Worm (Caenorhabditis elegans) whole organism, L1 larva: ENCODE results near the gene sri-1.

Source experiments
- C34B4.2 ChIP-seq: sonication (generic microtip); optimal IDR thresholded peaks from 2 replicates; lab custom pipeline; 2017; ENCODE audit warnings: mild to moderate bottlenecking, missing genetic modification characterization, missing compliant biosample characterization
- F16B12.6 ChIP-seq: fragments of 150-350 bp; optimal IDR thresholded peaks from 2 replicates; lab custom pipeline; 2014; ENCODE audit warnings: missing biosample characterization, missing genetic modification characterization
- aha-1 ChIP-seq: fragments of 150-350 bp; optimal IDR thresholded peaks from 2 replicates; lab custom pipeline; 2014; ENCODE audit warnings: missing biosample characterization, missing genetic modification characterization
- alr-1 ChIP-seq: fragments of 200-800 bp; sonication (Bioruptor generic); optimal IDR thresholded peaks from 2 replicates; lab custom pipeline; 2018; ENCODE audit warnings: borderline replicate concordance, mild to moderate bottlenecking, missing genetic modification characterization, missing compliant biosample characterization
- ceh-63 ChIP-seq: fragments of 200-800 bp; sonication (Bioruptor generic); optimal IDR thresholded peaks from 2 replicates; lab custom pipeline; 2018; ENCODE audit warnings: mild to moderate bottlenecking, missing genetic modification characterization, missing compliant biosample characterization
- ceh-8 ChIP-seq: fragments of 200-800 bp; sonication (Bioruptor generic); optimal IDR thresholded peaks from 2 replicates; lab custom pipeline; 2018; ENCODE audit warnings: mild to moderate bottlenecking, missing genetic modification characterization, moderate library complexity, missing compliant biosample characterization
- ces-1 ChIP-seq: fragments of 150-350 bp; optimal IDR thresholded peaks from 2 replicates; lab custom pipeline; 2014; ENCODE audit warnings: missing biosample characterization, missing genetic modification reagents, missing genetic modification characterization
- efl-1 ChIP-seq, 4 experiments: fragments of 150-350 bp; optimal IDR thresholded peaks in 3 of 4; peaks in 1 of 4; 1 replicate in 1 of 4; 2 replicates in 3 of 4; lab custom pipeline; 2014; ENCODE audit warnings: missing biosample characterization in 2 of 4, missing genetic modification characterization in 2 of 4, missing genetic modification reagents in 2 of 4
- egl-13 ChIP-seq: sonication (generic microtip); optimal IDR thresholded peaks from 2 replicates; lab custom pipeline; 2016; ENCODE audit warnings: missing genotype, missing genetic modification reagents, missing genetic modification characterization, missing compliant biosample characterization
- egl-27 ChIP-seq, 2 experiments: fragments of 150-350 bp in 1 of 2; sonication (generic microtip); optimal IDR thresholded peaks; 3 replicates each; lab custom pipeline; 2017 to 2018; ENCODE audit warnings: missing biosample characterization in 2 of 2, missing genetic modification characterization in 2 of 2, missing genetic modification reagents in 2 of 2
- elt-2 ChIP-seq: sonication (generic microtip); optimal IDR thresholded peaks from 2 replicates; lab custom pipeline; 2016; ENCODE audit warnings: missing genetic modification characterization, mild to moderate bottlenecking, inconsistent platforms, missing compliant biosample characterization, missing genetic modification reagents
- elt-3 ChIP-seq, 6 experiments: fragments of 150-350 bp in 1 of 6; sonication (generic microtip); optimal IDR thresholded peaks; 2 replicates each; lab custom pipeline; 2017 to 2018; ENCODE audit warnings: missing biosample characterization in 6 of 6, missing genetic modification characterization in 6 of 6, inconsistent platforms in 1 of 6
- ets-5 ChIP-seq: fragments of 200-800 bp; sonication (Bioruptor generic); IDR thresholded peaks from 2 replicates; pipeline ENCODE4 v1.3.6; 2022; ENCODE audit warnings: missing genetic modification characterization, missing compliant biosample characterization
- fkh-4 ChIP-seq: sonication (generic microtip); optimal IDR thresholded peaks from 2 replicates; lab custom pipeline; 2016; ENCODE audit warnings: missing compliant biosample characterization, missing genetic modification characterization, borderline replicate concordance
- fkh-8 ChIP-seq: sonication (generic microtip); optimal IDR thresholded peaks from 2 replicates; lab custom pipeline; 2016; ENCODE audit warnings: mild to moderate bottlenecking, missing genetic modification characterization, missing compliant biosample characterization
- lin-14 ChIP-seq: fragments of 200-800 bp; sonication (Bioruptor generic); optimal IDR thresholded peaks from 2 replicates; lab custom pipeline; 2018; ENCODE audit warnings: mild to moderate bottlenecking, missing genetic modification characterization, moderate library complexity, missing compliant biosample characterization
- lsy-2 ChIP-seq, 2 experiments: fragments of 150-350 bp; optimal IDR thresholded peaks; 2 replicates each; lab custom pipeline; 2014; ENCODE audit warnings: missing biosample characterization in 2 of 2, missing genetic modification characterization in 2 of 2
- mef-2 ChIP-seq: fragments of 150-350 bp; optimal IDR thresholded peaks from 2 replicates; lab custom pipeline; 2014; ENCODE audit warnings: missing biosample characterization, missing genetic modification characterization
- mep-1 ChIP-seq: fragments of 150-350 bp; optimal IDR thresholded peaks from 2 replicates; lab custom pipeline; 2014; ENCODE audit warnings: missing biosample characterization, missing genetic modification characterization
- nhr-11 ChIP-seq: fragments of 150-350 bp; optimal IDR thresholded peaks from 2 replicates; lab custom pipeline; 2014; ENCODE audit warnings: missing biosample characterization, missing genetic modification characterization
- nhr-19 ChIP-seq: fragments of 200-800 bp; sonication (Bioruptor generic); conservative IDR thresholded peaks from 2 replicates; pipeline ENCODE4 v1.3.6; 2022; ENCODE audit warnings: missing genetic modification characterization, missing compliant biosample characterization
- nhr-20 ChIP-seq: sonication (generic microtip); optimal IDR thresholded peaks from 2 replicates; lab custom pipeline; 2016; ENCODE audit warnings: mild to moderate bottlenecking, missing genetic modification characterization, missing compliant biosample characterization
- nhr-237 ChIP-seq: fragments of 150-350 bp; optimal IDR thresholded peaks from 2 replicates; lab custom pipeline; 2014; ENCODE audit warnings: missing biosample characterization, missing genetic modification characterization
- nhr-28 ChIP-seq: fragments of 150-350 bp; optimal IDR thresholded peaks from 2 replicates; lab custom pipeline; 2014; ENCODE audit warnings: missing biosample characterization, missing genetic modification characterization
- nhr-47 ChIP-seq: sonication (generic microtip); optimal IDR thresholded peaks from 2 replicates; lab custom pipeline; 2016; ENCODE audit warnings: mild to moderate bottlenecking, missing genetic modification characterization, moderate library complexity, missing compliant biosample characterization
- nhr-76 ChIP-seq: sonication (generic microtip); optimal IDR thresholded peaks from 2 replicates; lab custom pipeline; 2017; ENCODE audit warnings: missing biosample characterization, missing genetic modification characterization
- nhr-85 ChIP-seq: sonication (generic microtip); peaks from one replicate; lab custom pipeline; 2016; ENCODE audit warnings: missing genetic modification characterization, inconsistent platforms, missing compliant biosample characterization
- sox-4 ChIP-seq: sonication (generic microtip); optimal IDR thresholded peaks from 2 replicates; lab custom pipeline; 2016; ENCODE audit warnings: missing genetic modification characterization, missing compliant biosample characterization
- sup-37 ChIP-seq: fragments of 200-800 bp; sonication (Bioruptor generic); optimal IDR thresholded peaks from 2 replicates; lab custom pipeline; 2018; ENCODE audit warnings: mild to moderate bottlenecking, missing genetic modification characterization, missing compliant biosample characterization
- tbx-2 ChIP-seq: sonication (generic microtip); optimal IDR thresholded peaks from 2 replicates; lab custom pipeline; 2016; ENCODE audit warnings: missing genetic modification characterization, missing compliant biosample characterization
- tlp-1 ChIP-seq: fragments of 150-350 bp; optimal IDR thresholded peaks from 2 replicates; lab custom pipeline; 2014; ENCODE audit warnings: missing biosample characterization, missing genetic modification characterization
- unc-30 ChIP-seq: sonication (generic microtip); optimal IDR thresholded peaks from 2 replicates; lab custom pipeline; 2017; ENCODE audit warnings: missing biosample characterization, missing genetic modification characterization
- unc-86 ChIP-seq: sonication (generic microtip); optimal IDR thresholded peaks from 2 replicates; lab custom pipeline; 2016; ENCODE audit warnings: missing genetic modification characterization, missing compliant biosample characterization
- unc-98 ChIP-seq: fragments of 200-800 bp; sonication (Bioruptor generic); IDR thresholded peaks from 2 replicates; pipeline ENCODE4 v1.3.6; 2022; ENCODE audit warnings: missing genetic modification characterization, missing compliant biosample characterization
- xbp-1 ChIP-seq: sonication (generic microtip); optimal IDR thresholded peaks from 2 replicates; lab custom pipeline; 2016; ENCODE audit warnings: missing genetic modification characterization, missing compliant biosample characterization
- ztf-4 ChIP-seq: fragments of 150-350 bp; optimal IDR thresholded peaks from 2 replicates; lab custom pipeline; 2014; ENCODE audit warnings: missing biosample characterization, missing genetic modification characterization

Gene sri-1

DNA sequence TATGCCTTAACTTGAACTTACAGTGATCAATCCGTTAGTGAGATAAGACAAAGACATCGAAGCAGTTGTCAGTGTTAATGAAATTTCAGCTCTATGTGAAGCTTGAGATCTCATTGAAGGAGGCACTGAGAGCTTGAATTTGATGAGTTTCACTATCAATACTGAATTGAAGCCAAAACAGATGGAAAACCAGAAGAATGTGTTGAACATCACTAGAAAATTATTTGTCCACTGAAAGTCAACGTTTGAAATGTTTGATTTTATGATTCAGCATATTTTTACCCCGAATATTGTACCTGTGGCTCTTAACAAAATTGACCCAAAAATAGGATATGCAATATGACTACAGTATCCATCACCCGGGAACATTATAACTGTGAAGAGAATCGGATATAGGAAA, 3.4 kb upstream of the sri-1 start:
- no peak for TF ChIP-seq F16B12.6
- no peak for TF ChIP-seq fkh-8 (tag; lab: Kevin White, UChicago)
- TF ChIP-seq tlp-1, result no peak
- TF ChIP-seq egl-13, result no peak
- TF ChIP-seq nhr-47 (tag; lab: Kevin White, UChicago), result no peak
- TF ChIP-seq lin-14 (GFP tag; lab: Kevin White, UChicago), result no peak
- TF ChIP-seq nhr-76 (tag; lab: Kevin White, UChicago), result no peak
- no peak for TF ChIP-seq elt-3 (tag; optimal IDR thresholded peaks at IDR 0.05; lab: Kevin White, UChicago)
- TF ChIP-seq mef-2, result no peak
- no peak for TF ChIP-seq C34B4.2 (tag; lab: Kevin White, UChicago)
- no peak for TF ChIP-seq ceh-63 (GFP tag; lab: Kevin White, UChicago)
- no peak for TF ChIP-seq sox-4 (tag; lab: Kevin White, UChicago)
- no peak for TF ChIP-seq sup-37 (GFP tag; lab: Kevin White, UChicago)
- no peak for TF ChIP-seq unc-30 (tag; lab: Kevin White, UChicago)

DNA sequence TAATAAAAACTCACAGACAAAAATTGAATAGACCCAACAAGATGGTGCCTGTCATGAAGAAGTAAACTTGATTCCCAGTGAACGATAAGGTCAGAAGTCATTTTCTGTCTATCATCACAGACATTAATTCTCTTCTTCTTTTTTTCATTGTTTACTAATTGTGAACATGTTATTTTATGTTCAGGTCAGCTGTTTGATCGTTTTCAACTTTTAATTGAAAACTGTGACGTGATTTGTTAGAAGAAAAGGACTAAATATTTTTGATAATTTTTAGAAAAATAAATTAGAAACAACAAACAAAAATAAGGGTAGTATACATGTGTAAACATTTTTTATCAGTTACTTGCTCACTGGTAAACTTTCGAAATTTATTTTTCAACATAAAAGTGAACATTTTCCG, 2.2 kb upstream of the sri-1 start, which contains the start of gene F36G9.7:
TSS of gene F36G9.7 (minus strand) at position 101 of the 400 bp plus-strand sequence.
- TF ChIP-seq mep-1 (tag; lab: Kevin White, UChicago) (no peak), nhr-19 (GFP tag; lab: Robert Waterston, UW) (no peak), unc-30 (tag; lab: Kevin White, UChicago) (no peak), ceh-8 (no peak), ets-5 (GFP tag; lab: Robert Waterston, UW) (no peak), nhr-237 (tag; lab: Kevin White, UChicago) (no peak), fkh-4 (tag; lab: Kevin White, UChicago) (no peak), elt-2 (tag; lab: Kevin White, UChicago) (no peak), xbp-1 (tag; lab: Kevin White, UChicago) (no peak), tbx-2 (no peak)
- TF ChIP-seq, all 84 proteins: peak for 0

DNA sequence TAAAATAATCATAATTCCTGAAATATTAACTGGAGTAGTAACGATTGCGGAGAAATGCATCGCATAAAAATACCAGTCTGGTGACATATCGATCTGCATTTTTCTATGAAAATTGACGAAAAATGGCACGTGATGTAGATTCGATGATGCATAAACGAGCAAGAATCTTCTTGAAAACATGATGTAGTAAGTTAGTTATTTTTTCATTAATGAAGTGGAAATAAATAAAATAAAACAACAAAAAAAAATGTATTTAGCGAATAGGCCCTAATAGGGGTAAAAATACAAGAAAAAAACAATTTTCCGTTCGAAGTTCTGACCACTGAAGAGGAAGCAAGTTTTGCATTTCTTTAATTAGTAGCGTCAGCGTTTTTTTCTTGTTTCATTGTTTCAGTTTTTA, 2.3 kb downstream of the sri-1 start, which contains the start of gene sri-2:
TSS of gene sri-2 (minus strand) at position 101 of the 400 bp plus-strand sequence.
- peak; percentile 39 for TF ChIP-seq fkh-8 (tag; lab: Kevin White, UChicago)
- TF ChIP-seq egl-27 (tag; optimal IDR thresholded peaks at IDR 0.05; lab: Kevin White, UChicago), result no peak
- TF ChIP-seq, all 84 proteins: peak for 1

DNA sequence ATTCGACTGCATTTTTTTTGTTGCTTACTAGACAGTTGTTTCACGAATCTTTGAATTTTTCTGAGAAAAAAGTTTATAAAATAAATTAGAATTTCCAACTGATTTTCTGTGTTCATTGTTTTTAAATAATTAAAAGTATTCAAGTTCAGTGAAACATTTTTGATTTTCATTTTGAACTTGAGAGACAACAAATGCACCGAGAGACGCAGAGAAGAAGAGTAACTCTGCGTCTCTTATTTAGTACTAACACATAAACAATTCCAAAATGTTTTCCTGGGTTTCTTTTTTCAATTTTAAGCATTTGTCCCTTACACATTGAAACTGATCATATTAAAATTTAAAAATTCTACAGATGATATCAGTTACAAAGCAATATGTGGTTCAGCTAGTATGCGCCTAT, 8.0 kb downstream of the sri-1 start:
- peak; percentile 87 for TF ChIP-seq nhr-85 (tag; lab: Kevin White, UChicago)
- TF ChIP-seq fkh-4 (tag; lab: Kevin White, UChicago), result no peak
- TF ChIP-seq aha-1 (tag; lab: Kevin White, UChicago), result no peak
- TF ChIP-seq nhr-47 (tag; lab: Kevin White, UChicago), result no peak
- no peak for TF ChIP-seq alr-1 (tag; lab: Kevin White, UChicago)
- TF ChIP-seq unc-86 (tag; lab: Kevin White, UChicago), result no peak
- TF ChIP-seq ztf-4 (tag; lab: Kevin White, UChicago), result no peak
- TF ChIP-seq ceh-8, result no peak
- peak; percentile 13 to 14 for TF ChIP-seq lsy-2 (tag; optimal IDR thresholded peaks at IDR 0.05; lab: Kevin White, UChicago)
- TF ChIP-seq tbx-2, result no peak
- no peak for TF ChIP-seq nhr-11 (tag; lab: Kevin White, UChicago)
- no peak for TF ChIP-seq unc-98 (GFP tag; lab: Robert Waterston, UW)
- TF ChIP-seq efl-1 (optimal IDR thresholded peaks at IDR 0.05; lab: Kevin White, UChicago), result peak; percentile 35 to 41
- peak in 1 of 2 experiments; percentile 82 for TF ChIP-seq efl-1 (GFP tag; optimal IDR thresholded peaks at IDR 0.05 in 1 of 2; lab: Kevin White, UChicago)
- TF ChIP-seq nhr-28 (tag; lab: Kevin White, UChicago), result no peak
- TF ChIP-seq F16B12.6, result no peak
- peak; percentile 8 for TF ChIP-seq mep-1 (tag; lab: Kevin White, UChicago)
- no peak for TF ChIP-seq ces-1 (GFP tag; lab: Kevin White, UChicago)
- peak; percentile 53 for TF ChIP-seq nhr-20 (tag; lab: Kevin White, UChicago)
- peak; percentile 55 for TF ChIP-seq lin-14 (GFP tag; lab: Kevin White, UChicago)
